Worm (Caenorhabditis elegans): ENCODE measurements around the gene pmk-1.

Gene pmk-1

ce11 chrIV:8171376-8171775 lies 22.8 kb downstream of the pmk-1 start:
- TF ChIP-seq nhr-41 (GFP tag; IDR thresholded peaks at IDR 0.05): no peak
- no peak for TF ChIP-seq nhr-237 (tag; optimal IDR thresholded peaks at IDR 0.05)
- no peak for TF ChIP-seq egl-27 (tag; optimal IDR thresholded peaks at IDR 0.05)
- TF ChIP-seq tra-1 (GFP tag; IDR thresholded peaks at IDR 0.05): no peak
- TF ChIP-seq lir-3 (tag; optimal IDR thresholded peaks at IDR 0.05): no peak
- TF ChIP-seq Y105C5A.15 (GFP tag; IDR thresholded peaks at IDR 0.05): no peak
- no peak for TF ChIP-seq nhr-25 (tag; optimal IDR thresholded peaks at IDR 0.05; ENCODE audit: borderline replicate concordance, insufficient read depth)
- TF ChIP-seq mdt-29 (GFP tag; IDR thresholded peaks at IDR 0.05): no peak
- TF ChIP-seq lim-7 (GFP tag; IDR thresholded peaks at IDR 0.05): no peak
- TF ChIP-seq dve-1 (tag; optimal IDR thresholded peaks at IDR 0.05; ENCODE audit: insufficient read depth): no peak
- no peak for TF ChIP-seq ceh-28 (tag; optimal IDR thresholded peaks at IDR 0.05)
- no peak for TF ChIP-seq daf-8 (GFP tag; IDR thresholded peaks at IDR 0.05)
- TF ChIP-seq Y48G9A.11 (GFP tag; IDR thresholded peaks at IDR 0.05): no peak
- TF ChIP-seq mdl-1 (tag; optimal IDR thresholded peaks at IDR 0.05): no peak
- TF ChIP-seq nhr-77 (tag; optimal IDR thresholded peaks at IDR 0.05): no peak
- TF ChIP-seq ceh-20 (GFP tag; IDR thresholded peaks at IDR 0.05): no peak
- no peak for TF ChIP-seq ZK337.2 (GFP tag; IDR thresholded peaks at IDR 0.05)

- peak in 1 of 2 experiments; percentile 13 for TF ChIP-seq unc-62 (GFP tag; optimal IDR thresholded peaks at IDR 0.05 in 1 of 2)
- TF ChIP-seq unc-62 (tag; optimal IDR thresholded peaks at IDR 0.05): no peak
- TF ChIP-seq unc-130 (GFP tag; optimal IDR thresholded peaks at IDR 0.05): no peak
These were observed 25.0 kb downstream of the pmk-1 start for ce11 chrIV:8173610-8174009.

DNA sequence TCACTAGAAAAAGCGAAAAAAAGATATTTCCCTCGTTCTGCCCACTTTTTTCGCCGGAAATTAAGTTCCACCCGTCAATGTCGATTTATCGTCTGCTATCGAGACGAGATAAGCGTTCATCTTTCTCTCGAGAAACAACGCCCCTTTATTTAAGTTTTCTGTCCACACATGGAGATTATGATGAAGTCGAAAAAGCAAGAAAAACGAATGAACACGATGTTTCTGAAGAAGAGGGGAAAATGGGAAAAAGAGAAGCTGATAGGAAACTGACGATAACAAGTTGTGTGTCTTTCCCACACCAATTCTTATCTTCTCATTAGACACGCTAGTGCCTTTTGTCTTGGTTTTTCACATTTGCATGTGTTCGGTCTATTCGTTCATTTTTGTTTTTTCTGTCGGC lies 26.2 kb downstream of the pmk-1 start:
- TF ChIP-seq F44E2.7 (GFP tag; IDR thresholded peaks at IDR 0.05) (no peak), nhr-11 (tag; optimal IDR thresholded peaks at IDR 0.05) (no peak), lsy-2 (tag; optimal IDR thresholded peaks at IDR 0.05) (no peak), snpc-1.2 (GFP tag; IDR thresholded peaks at IDR 0.05) (no peak), jun-1 (tag; optimal IDR thresholded peaks at IDR 0.05) (no peak), nhr-41 (GFP tag; IDR thresholded peaks at IDR 0.05) (0 out of 2 replicates have a peak, but pooled peaks have one; percentile 36), lin-38 (GFP tag; IDR thresholded peaks at IDR 0.05) (no peak), tag-97 (GFP tag; IDR thresholded peaks at IDR 0.05) (no peak), hlh-11 (tag; optimal IDR thresholded peaks at IDR 0.05) (peak; percentile 45), zip-2 (tag; optimal IDR thresholded peaks at IDR 0.05) (no peak), F26F4.8 (GFP tag; conservative IDR thresholded peaks at IDR 0.05) (no peak), ceh-20 (GFP tag; IDR thresholded peaks at IDR 0.05) (0 out of 2 replicates have a peak, but pooled peaks have one; percentile 27), hlh-30 (tag; optimal IDR thresholded peaks at IDR 0.05; ENCODE audit: insufficient read depth) (no peak), attf-4 (tag; optimal IDR thresholded peaks at IDR 0.05) (no peak), ctbp-1 (GFP tag; IDR thresholded peaks at IDR 0.05) (no peak), cey-2 (tag; optimal IDR thresholded peaks at IDR 0.05; ENCODE audit: borderline replicate concordance, insufficient read depth) (no peak), nhr-111 (GFP tag; optimal IDR thresholded peaks at IDR 0.05) (no peak), rbr-2 (tag; optimal IDR thresholded peaks at IDR 0.05) (no peak), ceh-28 (tag; optimal IDR thresholded peaks at IDR 0.05) (no peak), nhr-28 (tag; optimal IDR thresholded peaks at IDR 0.05) (peak; percentile 67), arid-1 (GFP tag; conservative IDR thresholded peaks at IDR 0.05) (no peak), D1046.2 (GFP tag; IDR thresholded peaks at IDR 0.05) (no peak), php-3 (GFP tag; IDR thresholded peaks at IDR 0.05) (no peak), Y75B8A.6 (GFP tag; IDR thresholded peaks at IDR 0.05) (0 out of 2 replicates have a peak, but pooled peaks have one; percentile 33), unc-130 (GFP tag; optimal IDR thresholded peaks at IDR 0.05) (no peak), ceh-32 (tag; optimal IDR thresholded peaks at IDR 0.05; ENCODE audit: poor library complexity) (no peak), vab-7 (GFP tag; IDR thresholded peaks at IDR 0.05) (no peak), lir-3 (tag; optimal IDR thresholded peaks at IDR 0.05) (no peak), set-16 (GFP tag; IDR thresholded peaks at IDR 0.05) (no peak), nhr-76 (tag; optimal IDR thresholded peaks at IDR 0.05) (no peak), pqm-1 (tag; optimal IDR thresholded peaks at IDR 0.05) (peak; percentile 90), mdl-1 (tag; optimal IDR thresholded peaks at IDR 0.05) (peak in 1 of 2 experiments; percentile 37), lin-29 (GFP tag; IDR thresholded peaks at IDR 0.05) (no peak), daf-19 (GFP tag; conservative IDR thresholded peaks at IDR 0.05) (no peak)

Data from whole organism, L4 larva.